Fruit fly (Drosophila melanogaster): ENCODE measurements around the gene CG9095.
A peak's percentile ranks its signal among the peaks of the same experiment; 100 is the strongest.

Gene CG9095

DNA sequence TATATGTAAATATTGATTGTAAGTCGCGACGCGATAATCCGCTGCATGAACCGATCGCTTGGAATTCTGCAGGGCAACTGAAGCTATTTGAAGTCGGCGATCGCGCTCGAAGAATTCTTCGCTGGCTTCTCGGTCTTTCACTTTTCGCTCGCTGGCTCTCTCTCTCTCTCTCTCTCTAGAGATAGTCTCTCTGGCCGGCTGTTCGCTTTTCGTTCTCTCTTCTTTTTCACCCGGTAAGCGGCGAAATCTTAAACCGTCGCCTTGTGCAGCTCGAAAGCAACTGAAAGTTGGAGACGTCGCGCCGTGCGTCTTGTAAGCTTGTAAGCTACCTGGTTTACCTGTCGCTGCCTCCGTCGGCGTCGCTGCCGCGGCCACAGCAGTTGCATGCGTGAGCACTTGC is at the start of gene CG9095:
TSS of gene CG9095 (minus strand) at position 285 of the 400 bp plus-strand sequence.
- TF ChIP-seq Deaf1 (tag; optimal IDR thresholded peaks at IDR 0.05) = peak; percentile 25
- no peak for TF ChIP-seq fd3F (GFP tag; optimal IDR thresholded peaks at IDR 0.05)
- TF ChIP-seq CG8359 (GFP tag; optimal IDR thresholded peaks at IDR 0.05; ENCODE audit: borderline replicate concordance) = no peak
- no peak for TF ChIP-seq CG34376 (GFP tag; optimal IDR thresholded peaks at IDR 0.05)
- TF ChIP-seq CG9876 (GFP tag; optimal IDR thresholded peaks at IDR 0.05) = no peak
- TF ChIP-seq CG31441 (GFP tag; IDR thresholded peaks at IDR 0.05) = no peak
- no peak for TF ChIP-seq mirr (GFP tag; optimal IDR thresholded peaks at IDR 0.05)
- TF ChIP-seq nau (GFP tag; optimal IDR thresholded peaks at IDR 0.05) = no peak
- no peak for TF ChIP-seq cato (GFP tag; optimal IDR thresholded peaks at IDR 0.05; ENCODE audit: borderline replicate concordance)
- TF ChIP-seq Camta (GFP tag; optimal IDR thresholded peaks at IDR 0.05) = no peak
- TF ChIP-seq ind (GFP tag; optimal IDR thresholded peaks at IDR 0.05) = no peak
- no peak for TF ChIP-seq CG4730 (GFP tag; IDR thresholded peaks at IDR 0.05)
- peak; percentile 55 for TF ChIP-seq Med (GFP tag)
- no peak for TF ChIP-seq CG10979 (tag; optimal IDR thresholded peaks at IDR 0.05)
- TF ChIP-seq Chrac-16 (GFP tag; optimal IDR thresholded peaks at IDR 0.05) = no peak
- TF ChIP-seq usp (GFP tag; optimal IDR thresholded peaks at IDR 0.05) = no peak
- TF ChIP-seq CG8765 (GFP tag; IDR thresholded peaks at IDR 0.05) = no peak
- TF ChIP-seq CG4282 (GFP tag; optimal IDR thresholded peaks at IDR 0.05) = no peak
- no peak for TF ChIP-seq Meics (GFP tag; optimal IDR thresholded peaks at IDR 0.05)
- TF ChIP-seq pita (GFP tag; optimal IDR thresholded peaks at IDR 0.05) = no peak
- no peak for TF ChIP-seq CG7987 (GFP tag; optimal IDR thresholded peaks at IDR 0.05)
- peak; percentile 62 for TF ChIP-seq Jarid2 (GFP tag; optimal IDR thresholded peaks at IDR 0.05)
- no peak for TF ChIP-seq CG10462 (GFP tag; optimal IDR thresholded peaks at IDR 0.05)
- TF ChIP-seq CG17359 (tag; optimal IDR thresholded peaks at IDR 0.05) = no peak
- no peak for TF ChIP-seq D (optimal IDR thresholded peaks at IDR 0.05)
- no peak for TF ChIP-seq D (GFP tag; optimal IDR thresholded peaks at IDR 0.05)
- no peak for TF ChIP-seq CG5245 (GFP tag; optimal IDR thresholded peaks at IDR 0.05)
- no peak for TF ChIP-seq CG10431 (GFP tag; optimal IDR thresholded peaks at IDR 0.05)
- no peak for TF ChIP-seq HLH3B (GFP tag; IDR thresholded peaks at IDR 0.05)
- no peak for TF ChIP-seq CG3838 (GFP tag; optimal IDR thresholded peaks at IDR 0.05)
- no peak for TF ChIP-seq TFAM (GFP tag; optimal IDR thresholded peaks at IDR 0.05)
- TF ChIP-seq Eip74EF (GFP tag; optimal IDR thresholded peaks at IDR 0.05) = no peak
- TF ChIP-seq ranshi (GFP tag; IDR thresholded peaks at IDR 0.05) = no peak
- no peak for TF ChIP-seq CG4404 (GFP tag; IDR thresholded peaks at IDR 0.05)
- no peak for TF ChIP-seq az2 (GFP tag; optimal IDR thresholded peaks at IDR 0.05)
- no peak for TF ChIP-seq hb (GFP tag; IDR thresholded peaks at IDR 0.05; ENCODE audit: partially characterized antibody)
- no peak for TF ChIP-seq Tbp (GFP tag; optimal IDR thresholded peaks at IDR 0.05)
- TF ChIP-seq nerfin-1 (tag; optimal IDR thresholded peaks at IDR 0.05) = no peak
- TF ChIP-seq CG6791 (GFP tag; IDR thresholded peaks at IDR 0.05; ENCODE audit: partially characterized antibody) = no peak
- 0 out of 3 replicates have a peak, but pooled peaks have one; percentile 27 for TF ChIP-seq zen2 (GFP tag; IDR thresholded peaks at IDR 0.05; ENCODE audit: partially characterized antibody)
- TF ChIP-seq NK7.1 (GFP tag; optimal IDR thresholded peaks at IDR 0.05) = no peak
- no peak for TF ChIP-seq knrl (GFP tag; IDR thresholded peaks at IDR 0.05; ENCODE audit: partially characterized antibody)
- TF ChIP-seq odd (GFP tag; optimal IDR thresholded peaks at IDR 0.05) = no peak
- no peak for TF ChIP-seq Bdp1 (GFP tag; optimal IDR thresholded peaks at IDR 0.05)
- TF ChIP-seq Hr78 (GFP tag; optimal IDR thresholded peaks at IDR 0.05) = no peak
- TF ChIP-seq PHDP (tag; optimal IDR thresholded peaks at IDR 0.05) = no peak
- TF ChIP-seq CG9727 (GFP tag; optimal IDR thresholded peaks at IDR 0.05) = no peak
- TF ChIP-seq CoRest (tag; optimal IDR thresholded peaks at IDR 0.05) = no peak
- TF ChIP-seq CG8388 (GFP tag; optimal IDR thresholded peaks at IDR 0.05) = no peak
- no peak for TF ChIP-seq CG17186 (GFP tag; optimal IDR thresholded peaks at IDR 0.05)
- TF ChIP-seq Fer2 (tag; optimal IDR thresholded peaks at IDR 0.05) = no peak
